Worm (Caenorhabditis elegans) whole organism, L2 larva: ENCODE measurements around the gene F32D8.5.

ENCODE experiments used
- C34F6.9 ChIP-seq: fragments of 150-350 bp; optimal IDR thresholded peaks from 2 replicates; lab custom pipeline; 2014; ENCODE audit warnings: missing biosample characterization, missing genetic modification characterization
- ama-1 ChIP-seq: fragments of 150-350 bp; optimal IDR thresholded peaks from 2 replicates; lab custom pipeline; 2018; ENCODE audit warnings: inconsistent platforms
- blmp-1 ChIP-seq: sonication (generic microtip); optimal IDR thresholded peaks from 2 replicates; lab custom pipeline; 2017; ENCODE audit warnings: missing genetic modification characterization, mild to moderate bottlenecking, missing compliant biosample characterization, antibody characterized with exemption, moderate library complexity; ENCODE audit not compliant: insufficient read depth
- lin-13 ChIP-seq: fragments of 150-350 bp; optimal IDR thresholded peaks from 2 replicates; lab custom pipeline; 2014; ENCODE audit warnings: missing biosample characterization, missing genetic modification reagents, missing genetic modification characterization
- lsy-2 ChIP-seq, 2 experiments: fragments of 150-350 bp in 1 of 2; sonication (generic microtip) in 1 of 2; optimal IDR thresholded peaks; 2 replicates each; lab custom pipeline; 2014 to 2017; ENCODE audit warnings: missing biosample characterization in 2 of 2, missing genetic modification characterization in 2 of 2
- skn-1 ChIP-seq: sonication (generic microtip); optimal IDR thresholded peaks from 2 replicates; lab custom pipeline; 2017; ENCODE audit warnings: missing biosample characterization, missing genetic modification characterization
- snpc-4 ChIP-seq: fragments of 150-350 bp; optimal IDR thresholded peaks from 2 replicates; lab custom pipeline; 2014; ENCODE audit warnings: missing biosample characterization, missing genetic modification characterization
- ztf-1 ChIP-seq: fragments of 200-800 bp; sonication (Bioruptor generic); conservative IDR thresholded peaks from 2 replicates; pipeline ENCODE4 v1.3.6; 2022; ENCODE audit warnings: missing genetic modification characterization, missing compliant biosample characterization

DNA sequence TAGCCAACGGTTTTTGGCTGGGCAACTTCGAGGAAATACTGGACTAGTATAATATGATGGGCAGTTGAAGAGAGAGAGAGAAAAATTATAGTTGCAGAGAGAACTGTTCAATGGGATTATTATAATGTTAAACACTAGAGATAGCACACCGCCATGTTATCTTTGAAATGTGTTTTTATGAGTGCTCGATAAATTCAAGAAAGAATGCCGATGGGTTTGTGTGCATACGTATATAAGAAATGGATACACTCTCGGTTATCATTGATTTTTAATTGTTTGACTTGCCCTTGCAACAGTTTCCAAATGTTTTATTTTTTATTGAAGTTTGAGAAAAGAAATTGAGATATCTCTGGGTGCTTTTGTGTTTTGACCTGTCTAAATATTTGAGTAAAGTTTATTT, 42.1 kb downstream of the F32D8.5 start, which contains the start of gene F17C11.12:
- no peak for TF ChIP-seq ama-1 (lab: Kevin White, UChicago)
- no peak for TF ChIP-seq C34F6.9 (tag; lab: Kevin White, UChicago)
- TF ChIP-seq lin-13 (GFP tag; lab: Kevin White, UChicago) = no peak
- no peak for TF ChIP-seq ztf-1 (GFP tag; lab: Robert Waterston, UW)
- TF ChIP-seq skn-1 (tag; lab: Kevin White, UChicago) = no peak
- TF ChIP-seq lsy-2 (tag; optimal IDR thresholded peaks at IDR 0.05; lab: Kevin White, UChicago) = no peak
- TF ChIP-seq snpc-4 (tag; lab: Kevin White, UChicago) = no peak
- TF ChIP-seq blmp-1 (tag; lab: Kevin White, UChicago) = no peak
